Worm (Caenorhabditis elegans): ENCODE measurements around the gene ttll-12.

DNA sequence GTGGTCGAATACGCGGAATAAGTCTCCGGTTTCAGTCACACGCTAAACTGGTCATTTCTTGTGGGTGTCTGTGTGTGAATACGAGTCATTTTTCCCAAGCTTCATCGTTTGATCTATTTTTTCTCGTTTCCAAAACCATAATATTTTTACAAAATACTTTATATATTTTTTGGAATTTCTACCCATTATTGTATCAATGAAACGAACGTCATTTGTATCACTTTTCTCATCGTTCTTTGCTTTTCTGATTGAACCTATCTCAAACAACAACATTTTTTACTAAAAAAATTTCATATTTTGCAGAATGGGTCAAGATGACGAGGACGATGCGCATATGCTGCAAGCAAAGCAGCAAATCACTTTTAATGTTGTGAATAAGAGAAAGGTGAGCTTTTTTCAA is 19.4 kb downstream of the ttll-12 start, which contains the start of gene mel-11:
- TF ChIP-seq zag-1 (tag; optimal IDR thresholded peaks at IDR 0.05) (no peak), nhr-76 (tag; optimal IDR thresholded peaks at IDR 0.05) (no peak), unc-39 (tag; optimal IDR thresholded peaks at IDR 0.05) (no peak), elt-2 (tag; optimal IDR thresholded peaks at IDR 0.05) (no peak), aly-2 (tag; optimal IDR thresholded peaks at IDR 0.05) (no peak), snpc-4 (tag; optimal IDR thresholded peaks at IDR 0.05) (no peak), nhr-237 (tag; optimal IDR thresholded peaks at IDR 0.05) (no peak), unc-62 (GFP tag; optimal IDR thresholded peaks at IDR 0.05) (no peak), pha-4 (tag; optimal IDR thresholded peaks at IDR 0.05) (no peak), pqm-1 (tag; optimal IDR thresholded peaks at IDR 0.05) (no peak), fos-1 (tag; optimal IDR thresholded peaks at IDR 0.05) (no peak), egl-27 (tag; optimal IDR thresholded peaks at IDR 0.05) (no peak), skn-1 (tag; optimal IDR thresholded peaks at IDR 0.05) (no peak), nhr-28 (tag; optimal IDR thresholded peaks at IDR 0.05) (no peak)

Measured in whole organism, L3 larva.